Worm (Caenorhabditis elegans) whole organism, young adult: ENCODE measurements around the gene lact-5.

Source experiments
- C17E4.6 ChIP-seq: fragments of 200-800 bp; sonication (Bioruptor generic); IDR thresholded peaks from 2 replicates; pipeline ENCODE4 v1.3.6; 2022; ENCODE audit warnings: missing genetic modification reagents, missing genetic modification characterization, missing compliant biosample characterization
- F10E7.11 ChIP-seq: sonication (generic microtip); optimal IDR thresholded peaks from 2 replicates; lab custom pipeline; 2017; ENCODE audit warnings: mild to moderate bottlenecking, missing genetic modification characterization, moderate library complexity, missing compliant biosample characterization
- F33H1.4 ChIP-seq: fragments of 200-800 bp; sonication (Bioruptor generic); IDR thresholded peaks from 2 replicates; pipeline ENCODE4 v1.3.6; 2022; ENCODE audit warnings: missing genetic modification reagents, missing genetic modification characterization, missing compliant biosample characterization
- F39B2.1 ChIP-seq: fragments of 200-800 bp; sonication (Bioruptor generic); IDR thresholded peaks from 2 replicates; pipeline ENCODE4 v1.3.6; 2022; ENCODE audit warnings: missing genetic modification reagents, missing genetic modification characterization, missing compliant biosample characterization
- F52B5.7 ChIP-seq: sonication (generic microtip); optimal IDR thresholded peaks from 2 replicates; lab custom pipeline; 2016; ENCODE audit warnings: mild to moderate bottlenecking, missing genetic modification characterization, missing compliant biosample characterization
- F57C9.4 ChIP-seq: sonication (generic microtip); optimal IDR thresholded peaks from 2 replicates; lab custom pipeline; 2017; ENCODE audit warnings: mild to moderate bottlenecking, missing genetic modification characterization, missing compliant biosample characterization
- K11D2.4 ChIP-seq: fragments of 200-800 bp; sonication (Bioruptor generic); IDR thresholded peaks from 2 replicates; pipeline ENCODE4 v1.3.6; 2022; ENCODE audit warnings: missing genetic modification reagents, missing genetic modification characterization, missing compliant biosample characterization
- akir-1 ChIP-seq: fragments of 200-800 bp; sonication (Bioruptor generic); optimal IDR thresholded peaks from 2 replicates; lab custom pipeline; 2018; ENCODE audit warnings: mild to moderate bottlenecking, missing genetic modification characterization, moderate library complexity, missing compliant biosample characterization
- atf-7 ChIP-seq: sonication (generic microtip); optimal IDR thresholded peaks from 2 replicates; lab custom pipeline; 2017; ENCODE audit warnings: mild to moderate bottlenecking, missing genetic modification characterization, missing compliant biosample characterization
- attf-5 ChIP-seq: fragments of 200-800 bp; sonication (Bioruptor generic); optimal IDR thresholded peaks from 2 replicates; lab custom pipeline; 2018; ENCODE audit warnings: mild to moderate bottlenecking, missing genetic modification characterization, missing compliant biosample characterization
- chd-7 ChIP-seq: sonication (generic microtip); optimal IDR thresholded peaks from 2 replicates; lab custom pipeline; 2016; ENCODE audit warnings: mild to moderate bottlenecking, missing genetic modification characterization, moderate library complexity, missing compliant biosample characterization
- dox-1 ChIP-seq: fragments of 200-800 bp; sonication (Bioruptor generic); IDR thresholded peaks from 2 replicates; pipeline ENCODE4 v1.3.6; 2022; ENCODE audit warnings: missing genetic modification reagents, missing genetic modification characterization, missing compliant biosample characterization
- efl-1 ChIP-seq: fragments of 150-350 bp; optimal IDR thresholded peaks from 2 replicates; lab custom pipeline; 2014; ENCODE audit warnings: missing biosample characterization, missing genetic modification reagents, missing genetic modification characterization
- egl-18 ChIP-seq: fragments of 200-800 bp; sonication (Bioruptor generic); IDR thresholded peaks from 2 replicates; pipeline ENCODE4 v1.3.6; 2022; ENCODE audit warnings: missing genetic modification reagents, missing genetic modification characterization, missing compliant biosample characterization
- egl-44 ChIP-seq: fragments of 200-800 bp; sonication (Bioruptor generic); IDR thresholded peaks from 2 replicates; pipeline ENCODE4 v1.3.6; 2022; ENCODE audit warnings: missing genetic modification reagents, missing genetic modification characterization, missing compliant biosample characterization
- ets-4 ChIP-seq: fragments of 200-800 bp; sonication (Bioruptor generic); optimal IDR thresholded peaks from 2 replicates; lab custom pipeline; 2018; ENCODE audit warnings: mild to moderate bottlenecking, missing genetic modification characterization, missing compliant biosample characterization
- hlh-12 ChIP-seq: sonication (generic microtip); optimal IDR thresholded peaks from 2 replicates; lab custom pipeline; 2016; ENCODE audit warnings: missing genetic modification characterization, missing compliant biosample characterization
- let-607 ChIP-seq, 2 experiments: fragments of 200-800 bp in 1 of 2; sonication (Bioruptor generic) in 1 of 2; sonication (generic microtip) in 1 of 2; optimal IDR thresholded peaks; 2 replicates each; lab custom pipeline; 2016 to 2018; ENCODE audit warnings: mild to moderate bottlenecking in 2 of 2, missing compliant biosample characterization in 2 of 2, missing genetic modification characterization in 2 of 2, moderate library complexity in 2 of 2, missing genotype in 1 of 2
- lin-26 ChIP-seq: fragments of 200-800 bp; sonication (Bioruptor generic); IDR thresholded peaks from 2 replicates; pipeline ENCODE4 v1.3.6; 2022; ENCODE audit warnings: missing genetic modification reagents, missing genetic modification characterization, missing compliant biosample characterization
- lir-1 ChIP-seq: fragments of 200-800 bp; sonication (Bioruptor generic); conservative IDR thresholded peaks from 2 replicates; pipeline ENCODE4 v1.3.6; 2022; ENCODE audit warnings: missing genetic modification reagents, missing genetic modification characterization, missing compliant biosample characterization
- madf-6 ChIP-seq: fragments of 200-800 bp; sonication (Bioruptor generic); IDR thresholded peaks from 2 replicates; pipeline ENCODE4 v1.3.6; 2022; ENCODE audit warnings: missing genetic modification reagents, missing genetic modification characterization, missing compliant biosample characterization
- nhr-80 ChIP-seq: sonication (generic microtip); optimal IDR thresholded peaks from 2 replicates; lab custom pipeline; 2016; ENCODE audit warnings: missing genetic modification characterization, missing compliant biosample characterization
- tbp1 ChIP-seq: fragments of 200-800 bp; sonication (Bioruptor generic); optimal IDR thresholded peaks from 2 replicates; lab custom pipeline; 2018; ENCODE audit warnings: mild to moderate bottlenecking, missing genetic modification characterization, missing compliant biosample characterization
- unc-62 ChIP-seq: fragments of 150-350 bp; optimal IDR thresholded peaks from 2 replicates; lab custom pipeline; 2014; ENCODE audit warnings: missing biosample characterization, missing genetic modification reagents, missing genetic modification characterization
- ztf-22 ChIP-seq: fragments of 200-800 bp; sonication (Bioruptor generic); optimal IDR thresholded peaks from 2 replicates; lab custom pipeline; 2018; ENCODE audit warnings: mild to moderate bottlenecking, missing genetic modification characterization, moderate library complexity, missing compliant biosample characterization

Gene lact-5

ce11 chrII:4769886-4770285 is 51.7 kb downstream of the lact-5 start:
- no peak for TF ChIP-seq F52B5.7 (tag; lab: Kevin White, UChicago)
- TF ChIP-seq unc-62 (GFP tag; lab: Kevin White, UChicago): peak; percentile 55
- no peak for TF ChIP-seq lir-1 (GFP tag; lab: Robert Waterston, UW)
- no peak for TF ChIP-seq akir-1 (GFP tag; lab: Kevin White, UChicago)
- no peak for TF ChIP-seq F33H1.4 (GFP tag; lab: Robert Waterston, UW)
- TF ChIP-seq egl-18 (GFP tag; lab: Robert Waterston, UW): no peak
- no peak for TF ChIP-seq F39B2.1 (GFP tag; lab: Robert Waterston, UW)
- no peak for TF ChIP-seq K11D2.4 (GFP tag; lab: Robert Waterston, UW)
- TF ChIP-seq efl-1 (GFP tag; lab: Kevin White, UChicago): no peak
- TF ChIP-seq dox-1 (GFP tag; lab: Robert Waterston, UW): peak; percentile 70
- no peak for TF ChIP-seq C17E4.6
- peak; percentile 87 for TF ChIP-seq nhr-80
- no peak for TF ChIP-seq egl-44 (GFP tag; lab: Robert Waterston, UW)
- TF ChIP-seq F10E7.11 (tag; lab: Kevin White, UChicago): no peak
- peak; percentile 65 for TF ChIP-seq ets-4 (GFP tag; lab: Kevin White, UChicago)
- TF ChIP-seq ztf-22 (GFP tag; lab: Kevin White, UChicago): peak; percentile 5
- no peak for TF ChIP-seq hlh-12
- TF ChIP-seq F57C9.4 (tag; lab: Kevin White, UChicago): no peak
- TF ChIP-seq madf-6 (GFP tag; lab: Robert Waterston, UW): no peak
- TF ChIP-seq lin-26 (GFP tag; lab: Robert Waterston, UW): no peak

- TF ChIP-seq nhr-80 (peak; percentile 85), atf-7 (tag; lab: Kevin White, UChicago) (peak; percentile 51), chd-7 (tag; lab: Kevin White, UChicago) (no peak), ets-4 (GFP tag; lab: Kevin White, UChicago) (peak; percentile 76), dox-1 (GFP tag; lab: Robert Waterston, UW) (peak; percentile 26; the same call in 1 of the 2 replicates), ztf-22 (GFP tag; lab: Kevin White, UChicago) (peak; percentile 54), let-607 (tag; optimal IDR thresholded peaks at IDR 0.05; lab: Kevin White, UChicago) (peak; percentile 9 to 38), unc-62 (GFP tag; lab: Kevin White, UChicago) (peak; percentile 96), tbp1 (GFP tag; lab: Kevin White, UChicago) (peak; percentile 34), lin-26 (GFP tag; lab: Robert Waterston, UW) (no peak), attf-5 (GFP tag; lab: Kevin White, UChicago) (no peak)
These were observed 52.4 kb downstream of the lact-5 start for ce11 chrII:4769096-4769495.
